Fruit fly (Drosophila melanogaster) S2 (cell line): ENCODE measurements around the gene CG18787.

Experiments
- CG8478 ChIP-seq: fragments of >200 bp; optimal IDR thresholded peaks from 2 replicates; lab custom pipeline; 2018
- CTCF ChIP-seq, 2 experiments: fragments of >200 bp; optimal IDR thresholded peaks; 2 replicates each; lab custom pipeline; 2018

Gene CG18787

DNA sequence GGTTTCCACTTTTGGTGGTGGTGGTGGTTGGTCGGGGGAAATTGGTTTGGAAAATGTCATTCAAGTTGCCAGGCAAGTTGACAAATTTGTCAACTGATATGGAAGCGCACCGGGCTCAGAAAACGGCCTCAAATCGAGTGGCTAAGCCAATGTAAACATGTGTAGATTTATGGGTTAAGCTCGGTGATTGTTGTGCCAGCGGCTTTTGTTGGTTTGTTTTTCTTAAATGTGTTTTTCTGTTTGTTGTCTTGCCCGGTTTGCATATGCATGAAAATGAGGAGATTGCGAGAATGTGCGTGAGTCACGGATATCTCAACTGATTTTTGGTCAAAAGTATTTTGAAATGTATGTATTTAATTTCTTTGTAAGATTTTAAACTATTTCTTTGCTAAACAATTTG lies 38.2 kb downstream of the CG18787 start:
- TF ChIP-seq CG8478 (lab: Kevin White, UChicago) (no peak), CTCF (optimal IDR thresholded peaks at IDR 0.05; lab: Kevin White, UChicago) (no peak)

DNA sequence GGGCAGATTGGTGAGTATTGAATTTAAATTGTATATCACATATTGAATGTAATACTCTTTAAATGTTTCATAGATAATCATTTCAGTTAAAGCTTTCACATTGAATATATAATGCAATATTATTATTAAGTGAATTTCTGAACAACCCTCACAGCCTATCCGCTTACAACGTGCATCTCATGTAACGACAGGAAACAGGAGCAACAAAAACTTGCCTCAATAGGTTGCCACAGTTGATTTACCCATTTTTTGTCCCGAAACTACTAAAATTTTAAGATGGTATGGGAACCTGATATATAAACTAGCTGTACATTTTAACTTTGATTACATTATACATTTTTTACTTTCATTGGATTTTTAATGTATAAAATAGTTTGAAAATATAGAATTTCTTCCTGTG lies 40.4 kb downstream of the CG18787 start:
- TF ChIP-seq CG8478 (lab: Kevin White, UChicago): no peak
- TF ChIP-seq CTCF (optimal IDR thresholded peaks at IDR 0.05; lab: Kevin White, UChicago): no peak

DNA sequence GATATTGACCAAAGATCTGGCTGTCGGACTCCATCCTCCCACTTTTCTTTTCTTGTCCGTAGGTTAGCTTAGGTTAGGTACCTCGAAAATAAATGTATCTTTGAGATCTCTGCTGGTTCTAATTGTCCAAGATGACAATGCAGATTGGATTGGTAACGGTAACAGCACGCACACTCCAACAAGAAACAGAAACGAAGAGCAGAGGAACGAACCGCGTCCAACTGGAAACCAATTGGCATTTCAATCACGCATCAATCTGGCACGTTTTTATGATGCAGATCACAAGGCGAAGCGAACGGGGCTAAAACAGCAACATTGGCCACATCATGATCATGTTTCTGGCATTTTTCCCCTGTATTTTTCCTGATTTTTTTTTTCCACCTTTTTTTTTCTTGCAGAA lies 43.3 kb downstream of the CG18787 start:
- TF ChIP-seq CG8478 (lab: Kevin White, UChicago) (no peak), CTCF (optimal IDR thresholded peaks at IDR 0.05; lab: Kevin White, UChicago) (no peak)

DNA sequence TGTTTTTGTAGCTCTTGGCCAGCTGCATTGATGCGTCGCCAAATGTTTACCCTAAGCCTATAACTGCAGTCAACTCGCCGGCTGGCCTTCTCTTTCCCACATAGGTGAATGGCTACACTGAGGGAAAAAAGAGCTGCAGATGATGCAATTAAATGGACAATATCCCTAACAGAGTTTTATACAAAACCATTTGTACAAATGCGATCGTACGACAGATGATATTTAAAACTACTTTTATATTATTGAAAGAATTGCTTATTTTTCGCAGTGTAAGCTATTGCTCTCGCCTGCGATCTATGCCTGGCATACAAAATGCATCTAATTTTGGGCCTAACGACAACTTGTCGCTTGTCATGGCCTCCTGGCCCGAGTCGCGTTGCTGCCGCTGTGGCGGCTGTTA lies 49.2 kb downstream of the CG18787 start:
- TF ChIP-seq CG8478 (lab: Kevin White, UChicago): no peak
- TF ChIP-seq CTCF (optimal IDR thresholded peaks at IDR 0.05; lab: Kevin White, UChicago): no peak

DNA sequence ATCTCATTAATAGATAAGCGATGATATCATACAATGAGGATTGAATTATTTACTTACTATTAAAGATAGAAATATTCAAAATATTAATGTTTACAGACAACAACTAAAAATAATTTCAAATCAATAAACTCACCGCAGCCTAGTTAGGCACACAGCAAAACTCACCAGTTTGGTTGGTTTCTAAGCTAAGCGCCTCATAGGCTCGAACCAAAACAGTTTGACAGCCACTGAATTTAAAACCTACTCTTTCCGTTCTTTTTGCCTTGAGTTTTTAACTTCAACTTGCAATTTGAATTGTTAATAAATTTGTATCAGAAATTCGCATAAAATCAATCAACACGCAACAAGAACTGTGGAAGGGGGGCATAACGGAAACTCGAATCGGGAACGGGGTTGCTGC lies 50.7 kb downstream of the CG18787 start:
- peak; percentile 25 to 57 for TF ChIP-seq CTCF (optimal IDR thresholded peaks at IDR 0.05; lab: Kevin White, UChicago)
- TF ChIP-seq CG8478 (lab: Kevin White, UChicago): no peak
